Worm (Caenorhabditis elegans): ENCODE measurements around the gene taap-1.

ce11 chrII:8529176-8529698 is 45.6 kb upstream of the taap-1 start:
- TF ChIP-seq zag-1 (tag; optimal IDR thresholded peaks at IDR 0.05), result no peak
- TF ChIP-seq fkh-2 (tag; optimal IDR thresholded peaks at IDR 0.05), result no peak
- no peak for TF ChIP-seq skn-1 (tag; optimal IDR thresholded peaks at IDR 0.05)
- TF ChIP-seq ama-1 (optimal IDR thresholded peaks at IDR 0.05), result no peak
- no peak for TF ChIP-seq ZK546.5 (tag; optimal IDR thresholded peaks at IDR 0.05)
- TF ChIP-seq fos-1 (tag; optimal IDR thresholded peaks at IDR 0.05), result no peak
- no peak for TF ChIP-seq aly-2 (tag; optimal IDR thresholded peaks at IDR 0.05)
- no peak for TF ChIP-seq snpc-4 (tag; optimal IDR thresholded peaks at IDR 0.05)
- TF ChIP-seq unc-62 (GFP tag; optimal IDR thresholded peaks at IDR 0.05), result no peak
- no peak for TF ChIP-seq nfya-1 (tag; optimal IDR thresholded peaks at IDR 0.05; ENCODE audit: insufficient read depth)
- no peak for TF ChIP-seq ceh-16 (tag; optimal IDR thresholded peaks at IDR 0.05)
